Fruit fly (Drosophila melanogaster): ENCODE measurements around the gene CG11586.

DNA sequence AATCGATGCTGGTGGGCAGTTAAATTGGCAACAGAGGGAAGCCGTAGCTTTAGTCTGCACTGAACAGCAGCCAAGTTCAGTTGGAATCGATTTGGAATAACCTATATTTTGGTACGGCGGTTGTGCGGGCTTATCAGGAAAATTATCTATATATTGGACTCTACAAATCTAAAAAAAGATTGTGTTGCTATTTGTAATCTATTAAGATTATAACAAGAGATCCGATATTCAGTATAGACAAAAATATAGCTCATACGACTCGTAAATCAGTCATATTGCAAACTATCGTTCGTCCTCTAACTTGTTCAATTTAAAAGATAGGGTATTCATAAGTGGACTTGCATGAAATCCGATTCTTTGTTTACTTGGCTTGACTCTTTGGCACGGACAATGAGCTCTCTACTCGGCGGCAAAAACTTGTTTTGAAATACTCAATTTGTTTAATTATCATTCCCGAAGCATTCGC is 26.4 kb upstream of the CG11586 start, which contains the start of gene Hexo1:
- TF ChIP-seq Ets98B (GFP tag; IDR thresholded peaks at IDR 0.05) (peak; percentile 52), Snoo (tag; optimal IDR thresholded peaks at IDR 0.05) (peak; percentile 65), CG17806 (tag; optimal IDR thresholded peaks at IDR 0.05) (peak; percentile 49), Pif1B (GFP tag; optimal IDR thresholded peaks at IDR 0.05) (no peak), EcR (GFP tag; optimal IDR thresholded peaks at IDR 0.05) (peak; percentile 95), CG9948 (tag; optimal IDR thresholded peaks at IDR 0.05) (peak; percentile 44), D1 (tag; optimal IDR thresholded peaks at IDR 0.05) (no peak)
